Worm (Caenorhabditis elegans) whole organism, L4 larva: ENCODE measurements around the gene F10G2.4.
"Not testable (repeated sequence)": the region's sequence is repeated elsewhere in the genome, so short reads cannot be mapped to it uniquely, and the experiment has no call there.

Experiments used
- D1046.2 ChIP-seq: fragments of 200-800 bp; sonication (Bioruptor generic); IDR thresholded peaks from 2 replicates; pipeline ENCODE4 v1.3.6; 2022; ENCODE audit warnings: missing genetic modification characterization, missing compliant biosample characterization
- F10B5.3 ChIP-seq: sonication (generic microtip); optimal IDR thresholded peaks from 2 replicates; lab custom pipeline; 2016; ENCODE audit warnings: mild to moderate bottlenecking, missing genetic modification characterization, missing compliant biosample characterization
- F49E8.2 ChIP-seq: sonication (generic microtip); optimal IDR thresholded peaks from 2 replicates; lab custom pipeline; 2016; ENCODE audit warnings: missing compliant biosample characterization, mild to moderate bottlenecking, missing genetic modification characterization, borderline replicate concordance
- Y48G9A.11 ChIP-seq: fragments of 200-800 bp; sonication (Bioruptor generic); IDR thresholded peaks from 2 replicates; pipeline ENCODE4 v1.3.6; 2022; ENCODE audit warnings: missing genetic modification reagents, missing genetic modification characterization, missing compliant biosample characterization
- Y5F2A.4 ChIP-seq: fragments of 200-800 bp; sonication (Bioruptor generic); optimal IDR thresholded peaks from 2 replicates; lab custom pipeline; 2018; ENCODE audit warnings: mild to moderate bottlenecking, missing genetic modification characterization, missing compliant biosample characterization
- Y75B8A.6 ChIP-seq: fragments of 200-800 bp; sonication (Bioruptor generic); IDR thresholded peaks from 2 replicates; pipeline ENCODE4 v1.3.6; 2022; ENCODE audit warnings: missing genetic modification reagents, missing genetic modification characterization, missing compliant biosample characterization
- ZK546.5 ChIP-seq, 2 experiments: sonication (generic microtip); optimal IDR thresholded peaks; 2 replicates each; lab custom pipeline; 2017; ENCODE audit warnings: missing biosample characterization in 2 of 2, missing genetic modification characterization in 2 of 2
- aha-1 ChIP-seq: fragments of 150-350 bp; peaks from one replicate; lab custom pipeline; 2014; ENCODE audit warnings: missing biosample characterization, missing genetic modification characterization
- aly-2 ChIP-seq: sonication (generic microtip); optimal IDR thresholded peaks from 2 replicates; lab custom pipeline; 2018; ENCODE audit warnings: missing biosample characterization, missing genetic modification characterization
- ama-1 ChIP-seq: fragments of 150-350 bp; optimal IDR thresholded peaks from 2 replicates; lab custom pipeline; 2014; ENCODE audit warnings: inconsistent platforms, mixed read lengths
- attf-4 ChIP-seq: sonication (generic microtip); optimal IDR thresholded peaks from 3 replicates; lab custom pipeline; 2017; ENCODE audit warnings: missing biosample characterization, missing genetic modification characterization
- ceh-20 ChIP-seq: fragments of 200-800 bp; sonication (Bioruptor generic); IDR thresholded peaks from 2 replicates; pipeline ENCODE4 v1.3.6; 2022; ENCODE audit warnings: missing genetic modification reagents, missing genetic modification characterization, missing compliant biosample characterization
- ceh-28 ChIP-seq: fragments of 150-350 bp; optimal IDR thresholded peaks from 2 replicates; lab custom pipeline; 2014; ENCODE audit warnings: missing biosample characterization, missing genetic modification reagents, missing genetic modification characterization
- ctbp-1 ChIP-seq: fragments of 200-800 bp; sonication (Bioruptor generic); IDR thresholded peaks from 2 replicates; pipeline ENCODE4 v1.3.6; 2022; ENCODE audit warnings: missing genetic modification reagents, missing genetic modification characterization, missing compliant biosample characterization
- dmd-6 ChIP-seq: fragments of 200-800 bp; sonication (Bioruptor generic); IDR thresholded peaks from 2 replicates; pipeline ENCODE4 v1.3.6; 2022; ENCODE audit warnings: missing genetic modification reagents, missing genetic modification characterization, missing compliant biosample characterization
- dmd-9 ChIP-seq: fragments of 200-800 bp; sonication (Bioruptor generic); IDR thresholded peaks from 2 replicates; pipeline ENCODE4 v1.3.6; 2022; ENCODE audit warnings: missing genetic modification reagents, missing genetic modification characterization, missing compliant biosample characterization
- dpl-1 ChIP-seq: fragments of 150-350 bp; optimal IDR thresholded peaks from 2 replicates; lab custom pipeline; 2014; ENCODE audit warnings: missing biosample characterization, missing genetic modification reagents, missing genetic modification characterization
- duxl-1 ChIP-seq: sonication (generic microtip); optimal IDR thresholded peaks from 2 replicates; lab custom pipeline; 2016; ENCODE audit warnings: mild to moderate bottlenecking, missing genetic modification characterization, moderate library complexity, missing compliant biosample characterization; ENCODE audit not compliant: poor library complexity
- fkh-10 ChIP-seq: fragments of 150-350 bp; optimal IDR thresholded peaks from 2 replicates; lab custom pipeline; 2014; ENCODE audit warnings: missing biosample characterization, missing genetic modification reagents, missing genetic modification characterization
- fos-1 ChIP-seq: fragments of 150-350 bp; optimal IDR thresholded peaks from 2 replicates; lab custom pipeline; 2014; ENCODE audit warnings: missing biosample characterization, missing genetic modification characterization
- hmg-1.1 ChIP-seq: fragments of 200-800 bp; sonication (Bioruptor generic); IDR thresholded peaks from 2 replicates; pipeline ENCODE4 v1.3.6; 2022; ENCODE audit warnings: missing genetic modification reagents, missing genetic modification characterization, missing compliant biosample characterization
- jun-1 ChIP-seq: fragments of 150-350 bp; optimal IDR thresholded peaks from 2 replicates; lab custom pipeline; 2014; ENCODE audit warnings: missing biosample characterization, missing genetic modification reagents, missing genetic modification characterization
- lin-13 ChIP-seq: fragments of 150-350 bp; optimal IDR thresholded peaks from 2 replicates; lab custom pipeline; 2014; ENCODE audit warnings: missing biosample characterization, missing genetic modification reagents, missing genetic modification characterization
- lin-15B ChIP-seq: fragments of 150-350 bp; sonication (generic microtip); optimal IDR thresholded peaks from 3 replicates; lab custom pipeline; 2014; ENCODE audit warnings: missing biosample characterization, missing genetic modification characterization
- lin-29 ChIP-seq: fragments of 200-800 bp; sonication (Bioruptor generic); IDR thresholded peaks from 2 replicates; pipeline ENCODE4 v1.3.6; 2022; ENCODE audit warnings: missing genetic modification reagents, missing genetic modification characterization, missing compliant biosample characterization
- mes-2 ChIP-seq: sonication (generic microtip); optimal IDR thresholded peaks from 2 replicates; lab custom pipeline; 2016; ENCODE audit warnings: missing genotype, mild to moderate bottlenecking, missing genetic modification characterization, missing compliant biosample characterization; ENCODE audit not compliant: poor library complexity, severe bottlenecking
- nhr-102 ChIP-seq: sonication (generic microtip); optimal IDR thresholded peaks from 2 replicates; lab custom pipeline; 2016; ENCODE audit warnings: mild to moderate bottlenecking, missing genetic modification characterization, moderate library complexity, missing compliant biosample characterization
- nhr-11 ChIP-seq: fragments of 150-350 bp; optimal IDR thresholded peaks from 2 replicates; lab custom pipeline; 2014; ENCODE audit warnings: missing biosample characterization, missing genetic modification characterization
- nhr-41 ChIP-seq: fragments of 200-800 bp; sonication (Bioruptor generic); IDR thresholded peaks from 2 replicates; pipeline ENCODE4 v1.3.6; 2022; ENCODE audit warnings: missing genetic modification reagents, missing genetic modification characterization, missing compliant biosample characterization
- nhr-42 ChIP-seq: fragments of 200-800 bp; sonication (Bioruptor generic); IDR thresholded peaks from 2 replicates; pipeline ENCODE4 v1.3.6; 2022; ENCODE audit warnings: missing genetic modification characterization, missing compliant biosample characterization
- skn-1 ChIP-seq: fragments of 150-350 bp; optimal IDR thresholded peaks from 2 replicates; lab custom pipeline; 2014; ENCODE audit warnings: missing biosample characterization, missing genetic modification characterization
- spr-3 ChIP-seq: fragments of 200-800 bp; sonication (Bioruptor generic); optimal IDR thresholded peaks from 2 replicates; lab custom pipeline; 2018; ENCODE audit warnings: mild to moderate bottlenecking, missing genetic modification characterization, missing compliant biosample characterization
- tag-97 ChIP-seq: fragments of 200-800 bp; sonication (Bioruptor generic); IDR thresholded peaks from 2 replicates; pipeline ENCODE4 v1.3.6; 2022; ENCODE audit warnings: missing genetic modification characterization, missing compliant biosample characterization
- unc-62 ChIP-seq, 3 experiments: fragments of 150-350 bp in 1 of 3; sonication (generic microtip); optimal IDR thresholded peaks in 2 of 3; peaks in 1 of 3; 1 replicate in 1 of 3; 2 replicates in 2 of 3; lab custom pipeline; 2014 to 2017; ENCODE audit warnings: missing biosample characterization in 3 of 3, missing genetic modification characterization in 3 of 3, missing genetic modification reagents in 3 of 3, missing genotype in 1 of 3
- zag-1 ChIP-seq: fragments of 150-350 bp; optimal IDR thresholded peaks from 2 replicates; lab custom pipeline; 2014; ENCODE audit warnings: missing biosample characterization, missing genetic modification characterization
- zfp-2 ChIP-seq: sonication (generic microtip); optimal IDR thresholded peaks from 2 replicates; lab custom pipeline; 2016; ENCODE audit warnings: mild to moderate bottlenecking, missing genetic modification characterization, missing compliant biosample characterization
- zfp-3 ChIP-seq: fragments of 200-800 bp; sonication (Bioruptor generic); conservative IDR thresholded peaks from 2 replicates; pipeline ENCODE4 v1.3.6; 2022; ENCODE audit warnings: missing genetic modification reagents, missing genetic modification characterization, missing compliant biosample characterization
- zip-11 ChIP-seq: fragments of 200-800 bp; sonication (Bioruptor generic); IDR thresholded peaks from 2 replicates; pipeline ENCODE4 v1.3.6; 2022; ENCODE audit warnings: missing genetic modification characterization, missing compliant biosample characterization
- ztf-7 ChIP-seq: fragments of 150-350 bp; optimal IDR thresholded peaks from 2 replicates; lab custom pipeline; 2014; ENCODE audit warnings: missing biosample characterization, missing genetic modification characterization

The F10G2.4 gene

ce11 chrV:7328092-7328491 is 1.1 kb downstream of the F10G2.4 start, which contains the start of gene clec-7:
Gene clec-7 (plus strand): TSS chrV:7328392.
- no peak for TF ChIP-seq zag-1 (tag; lab: Kevin White, UChicago)
- TF ChIP-seq unc-62 (GFP tag; optimal IDR thresholded peaks at IDR 0.05 in 1 of 2; lab: Kevin White, UChicago): peak in 1 of 2 experiments; percentile 43
- no peak for TF ChIP-seq unc-62 (tag; optimal IDR thresholded peaks at IDR 0.05; lab: Kevin White, UChicago)

ce11 chrV:7330868-7331267 is 3.8 kb downstream of the F10G2.4 start, which contains the start of gene F10G2.2:
Gene F10G2.2 (plus strand): TSS chrV:7331168.
- no peak for TF ChIP-seq dmd-9 (GFP tag; lab: Robert Waterston, UW)
- no peak for TF ChIP-seq zag-1 (tag; lab: Kevin White, UChicago)
- TF ChIP-seq nhr-41 (GFP tag; lab: Robert Waterston, UW): no peak
- no peak for TF ChIP-seq lin-29 (GFP tag; lab: Robert Waterston, UW)
- TF ChIP-seq mes-2 (tag; lab: Kevin White, UChicago): no peak
- TF ChIP-seq duxl-1: no peak
- TF ChIP-seq fos-1 (tag; lab: Kevin White, UChicago): no peak
- TF ChIP-seq zfp-2 (tag; lab: Kevin White, UChicago): no peak
- TF ChIP-seq tag-97: no peak
- TF ChIP-seq aly-2 (tag; lab: Kevin White, UChicago): no peak
- no peak for TF ChIP-seq dmd-6 (GFP tag; lab: Robert Waterston, UW)
- no peak for TF ChIP-seq F49E8.2 (tag; lab: Kevin White, UChicago)
- no peak for TF ChIP-seq zip-11 (GFP tag; lab: Robert Waterston, UW)
- no peak for TF ChIP-seq nhr-11
- no peak for TF ChIP-seq ceh-20 (GFP tag; lab: Robert Waterston, UW)
- no peak for TF ChIP-seq attf-4 (tag; lab: Kevin White, UChicago)
- no peak for TF ChIP-seq ZK546.5 (tag; optimal IDR thresholded peaks at IDR 0.05; lab: Kevin White, UChicago)
- TF ChIP-seq lin-15B (tag; lab: Kevin White, UChicago): no peak
- no peak for TF ChIP-seq dpl-1 (GFP tag; lab: Kevin White, UChicago)

- TF ChIP-seq aha-1 (peak; percentile 72), unc-62 (GFP tag; optimal IDR thresholded peaks at IDR 0.05 in 1 of 2; lab: Kevin White, UChicago) (peak in 1 of 2 experiments; percentile 43), unc-62 (tag; optimal IDR thresholded peaks at IDR 0.05; lab: Kevin White, UChicago) (no peak), D1046.2 (GFP tag; lab: Robert Waterston, UW) (no peak), ama-1 (no peak)
- TF ChIP-seq, all 104 proteins: peak for 2
Measured at ce11 chrV:7332253-7332652, 5.2 kb downstream of the F10G2.4 start, which contains the start of gene F10G2.1. Gene F10G2.1 (plus strand): TSS chrV:7332553.

- not testable (repeated sequence) for TF ChIP-seq Y5F2A.4 (GFP tag; lab: Kevin White, UChicago); jun-1 (tag; lab: Kevin White, UChicago); hmg-1.1
Measured at ce11 chrV:7337218-7337617, 10.2 kb downstream of the F10G2.4 start, which contains the start of gene F10G2.7. Gene F10G2.7 (minus strand): TSS chrV:7337318.

- no peak for TF ChIP-seq ceh-28 (tag; lab: Kevin White, UChicago)
- no peak for TF ChIP-seq Y48G9A.11 (GFP tag; lab: Robert Waterston, UW)
- no peak for TF ChIP-seq Y75B8A.6 (GFP tag; lab: Robert Waterston, UW)
- no peak for TF ChIP-seq fkh-10 (GFP tag; lab: Kevin White, UChicago)
- no peak for TF ChIP-seq F49E8.2 (tag; lab: Kevin White, UChicago)
- TF ChIP-seq ctbp-1 (GFP tag; lab: Robert Waterston, UW): no peak
- TF ChIP-seq nhr-42 (GFP tag; lab: Robert Waterston, UW): no peak
- TF ChIP-seq lin-13 (GFP tag; lab: Kevin White, UChicago): no peak
- TF ChIP-seq zfp-3 (GFP tag; lab: Robert Waterston, UW): no peak
- no peak for TF ChIP-seq ztf-7
- TF ChIP-seq skn-1 (tag; lab: Kevin White, UChicago): no peak
- TF ChIP-seq spr-3 (GFP tag; lab: Kevin White, UChicago): no peak
- no peak for TF ChIP-seq F10B5.3 (tag; lab: Kevin White, UChicago)
- TF ChIP-seq mes-2 (tag; lab: Kevin White, UChicago): no peak
- no peak for TF ChIP-seq dmd-9 (GFP tag; lab: Robert Waterston, UW)
- no peak for TF ChIP-seq nhr-102 (tag; lab: Kevin White, UChicago)
- no peak for TF ChIP-seq lin-29 (GFP tag; lab: Robert Waterston, UW)
Measured at ce11 chrV:7339831-7340230, 12.8 kb downstream of the F10G2.4 start, which contains the start of gene srh-187. Gene srh-187 (minus strand): TSS chrV:7339931.
